Worm (Caenorhabditis elegans) whole organism, young adult: ENCODE measurements around the gene Y73C8C.10.
A peak's percentile ranks its signal among the peaks of the same experiment; 100 is the strongest.
"Not testable (repeated sequence)": the region's sequence is repeated elsewhere in the genome, so short reads cannot be mapped to it uniquely, and the experiment has no call there.

ENCODE experiments used
- B0019.2 ChIP-seq: fragments of 200-800 bp; sonication (Bioruptor generic); conservative IDR thresholded peaks from 2 replicates; pipeline ENCODE4 v1.3.6; 2022; ENCODE audit warnings: missing genetic modification reagents, missing genetic modification characterization, missing compliant biosample characterization
- K11D2.4 ChIP-seq: fragments of 200-800 bp; sonication (Bioruptor generic); IDR thresholded peaks from 2 replicates; pipeline ENCODE4 v1.3.6; 2022; ENCODE audit warnings: missing genetic modification reagents, missing genetic modification characterization, missing compliant biosample characterization
- T07F8.4 ChIP-seq: sonication (generic microtip); optimal IDR thresholded peaks from 2 replicates; lab custom pipeline; 2016; ENCODE audit warnings: mild to moderate bottlenecking, missing genetic modification characterization, moderate library complexity, missing compliant biosample characterization
- Y53F4B.3 ChIP-seq: fragments of 200-800 bp; sonication (Bioruptor generic); IDR thresholded peaks from 2 replicates; pipeline ENCODE4 v1.3.6; 2022; ENCODE audit warnings: missing genetic modification reagents, missing genetic modification characterization, missing compliant biosample characterization
- Y53G8AR.9 ChIP-seq: fragments of 200-800 bp; sonication (Bioruptor generic); conservative IDR thresholded peaks from 2 replicates; pipeline ENCODE4 v1.3.6; 2022; ENCODE audit warnings: missing genetic modification reagents, missing genetic modification characterization, missing compliant biosample characterization
- Y56A3A.18 ChIP-seq: fragments of 200-800 bp; sonication (Bioruptor generic); IDR thresholded peaks from 2 replicates; pipeline ENCODE4 v1.3.6; 2022; ENCODE audit warnings: missing genetic modification reagents, missing genetic modification characterization, missing compliant biosample characterization
- akir-1 ChIP-seq: fragments of 200-800 bp; sonication (Bioruptor generic); optimal IDR thresholded peaks from 2 replicates; lab custom pipeline; 2018; ENCODE audit warnings: mild to moderate bottlenecking, missing genetic modification characterization, moderate library complexity, missing compliant biosample characterization
- aptf-2 ChIP-seq: fragments of 200-800 bp; sonication (Bioruptor generic); conservative IDR thresholded peaks from 2 replicates; pipeline ENCODE4 v1.3.6; 2022; ENCODE audit warnings: missing genetic modification reagents, missing genetic modification characterization, missing compliant biosample characterization
- bed-2 ChIP-seq: fragments of 200-800 bp; sonication (Bioruptor generic); IDR thresholded peaks from 2 replicates; pipeline ENCODE4 v1.3.6; 2022; ENCODE audit warnings: missing genetic modification reagents, missing genetic modification characterization, missing compliant biosample characterization
- ceh-100 ChIP-seq: fragments of 200-800 bp; sonication (Bioruptor generic); IDR thresholded peaks from 2 replicates; pipeline ENCODE4 v1.3.6; 2022; ENCODE audit warnings: missing genetic modification reagents, missing genetic modification characterization, missing compliant biosample characterization
- ceh-58 ChIP-seq: fragments of 200-800 bp; sonication (Bioruptor generic); IDR thresholded peaks from 2 replicates; pipeline ENCODE4 v1.3.6; 2022; ENCODE audit warnings: missing genetic modification characterization, missing compliant biosample characterization
- ceh-79 ChIP-seq: sonication (generic microtip); optimal IDR thresholded peaks from 2 replicates; lab custom pipeline; 2017; ENCODE audit warnings: mild to moderate bottlenecking, missing genetic modification characterization, missing compliant biosample characterization
- dpl-1 ChIP-seq: fragments of 150-350 bp; optimal IDR thresholded peaks from 2 replicates; lab custom pipeline; 2014; ENCODE audit warnings: missing biosample characterization, missing genetic modification reagents, missing genetic modification characterization
- egl-18 ChIP-seq: fragments of 200-800 bp; sonication (Bioruptor generic); IDR thresholded peaks from 2 replicates; pipeline ENCODE4 v1.3.6; 2022; ENCODE audit warnings: missing genetic modification reagents, missing genetic modification characterization, missing compliant biosample characterization
- egl-44 ChIP-seq: fragments of 200-800 bp; sonication (Bioruptor generic); IDR thresholded peaks from 2 replicates; pipeline ENCODE4 v1.3.6; 2022; ENCODE audit warnings: missing genetic modification reagents, missing genetic modification characterization, missing compliant biosample characterization
- fkh-3 ChIP-seq: sonication (generic microtip); optimal IDR thresholded peaks from 2 replicates; lab custom pipeline; 2016; ENCODE audit warnings: mild to moderate bottlenecking, missing genetic modification characterization, missing compliant biosample characterization
- hlh-12 ChIP-seq: sonication (generic microtip); optimal IDR thresholded peaks from 2 replicates; lab custom pipeline; 2016; ENCODE audit warnings: missing genetic modification characterization, missing compliant biosample characterization
- hlh-26 ChIP-seq: fragments of 200-800 bp; sonication (Bioruptor generic); conservative IDR thresholded peaks from 2 replicates; pipeline ENCODE4 v1.3.6; 2022; ENCODE audit warnings: missing genetic modification reagents, missing genetic modification characterization, missing compliant biosample characterization
- hmg-1.2 ChIP-seq: fragments of 200-800 bp; sonication (Bioruptor generic); IDR thresholded peaks from 2 replicates; pipeline ENCODE4 v1.3.6; 2022; ENCODE audit warnings: missing genetic modification reagents, missing genetic modification characterization, missing compliant biosample characterization
- hsf-1 ChIP-seq: fragments of 200-800 bp; sonication (Bioruptor generic); IDR thresholded peaks from 2 replicates; pipeline ENCODE4 v1.3.6; 2022; ENCODE audit warnings: missing genetic modification reagents, missing genetic modification characterization, missing compliant biosample characterization
- lag-1 ChIP-seq: fragments of 200-800 bp; sonication (Bioruptor generic); IDR thresholded peaks from 2 replicates; pipeline ENCODE4 v1.3.6; 2022; ENCODE audit warnings: missing genetic modification reagents, missing genetic modification characterization, missing compliant biosample characterization
- let-526 ChIP-seq: fragments of 200-800 bp; sonication (Bioruptor generic); IDR thresholded peaks from 2 replicates; pipeline ENCODE4 v1.3.6; 2022; ENCODE audit warnings: missing genetic modification reagents, missing genetic modification characterization, missing compliant biosample characterization
- let-607 ChIP-seq, 2 experiments: fragments of 200-800 bp in 1 of 2; sonication (Bioruptor generic) in 1 of 2; sonication (generic microtip) in 1 of 2; optimal IDR thresholded peaks; 2 replicates each; lab custom pipeline; 2016 to 2018; ENCODE audit warnings: mild to moderate bottlenecking in 2 of 2, missing compliant biosample characterization in 2 of 2, missing genetic modification characterization in 2 of 2, moderate library complexity in 2 of 2, missing genotype in 1 of 2
- lsy-27 ChIP-seq: sonication (generic microtip); optimal IDR thresholded peaks from 2 replicates; lab custom pipeline; 2017; ENCODE audit warnings: missing genetic modification characterization, mild to moderate bottlenecking, missing compliant biosample characterization, antibody characterized with exemption, missing genotype, borderline replicate concordance; ENCODE audit not compliant: insufficient read depth
- mcd-1 ChIP-seq: fragments of 200-800 bp; sonication (Bioruptor generic); IDR thresholded peaks from 2 replicates; pipeline ENCODE4 v1.3.6; 2022; ENCODE audit warnings: missing genetic modification reagents, missing genetic modification characterization, missing compliant biosample characterization
- nhr-80 ChIP-seq: sonication (generic microtip); optimal IDR thresholded peaks from 2 replicates; lab custom pipeline; 2016; ENCODE audit warnings: missing genetic modification characterization, missing compliant biosample characterization
- nhr-90 ChIP-seq: sonication (generic microtip); optimal IDR thresholded peaks from 2 replicates; lab custom pipeline; 2016; ENCODE audit warnings: missing genotype, mild to moderate bottlenecking, missing genetic modification characterization, missing compliant biosample characterization
- rpc-1 ChIP-seq, 2 experiments: fragments of 150-350 bp in 1 of 2; sonication (generic microtip) in 1 of 2; optimal IDR thresholded peaks; 2 replicates each; lab custom pipeline; 2014 to 2018; ENCODE audit warnings: missing biosample characterization in 1 of 2, missing genetic modification characterization in 1 of 2, missing genetic modification reagents in 1 of 2, missing genotype in 1 of 2
- sea-2 ChIP-seq: fragments of 200-800 bp; sonication (Bioruptor generic); IDR thresholded peaks from 2 replicates; pipeline ENCODE4 v1.3.6; 2022; ENCODE audit warnings: missing genetic modification characterization, missing compliant biosample characterization
- snpc-1.1 ChIP-seq: sonication (generic microtip); optimal IDR thresholded peaks from 2 replicates; lab custom pipeline; 2017; ENCODE audit warnings: missing genetic modification characterization, mild to moderate bottlenecking, missing compliant biosample characterization, antibody characterized with exemption, moderate library complexity, missing genotype, missing genetic modification reagents; ENCODE audit not compliant: insufficient read depth
- snpc-4 ChIP-seq, 5 experiments: fragments of 150-350 bp in 1 of 5; sonication (generic microtip) in 4 of 5; optimal IDR thresholded peaks; 2 replicates each; lab custom pipeline; 2014 to 2018; ENCODE audit warnings: missing genetic modification characterization in 5 of 5, missing biosample characterization in 3 of 5, antibody characterized with exemption in 2 of 5, mild to moderate bottlenecking in 2 of 5, missing compliant biosample characterization in 2 of 5, missing genotype in 2 of 5, moderate library complexity in 2 of 5, missing genetic modification reagents in 1 of 5
- somi-1 ChIP-seq: fragments of 200-800 bp; sonication (Bioruptor generic); optimal IDR thresholded peaks from 2 replicates; lab custom pipeline; 2018; ENCODE audit warnings: mild to moderate bottlenecking, missing genetic modification characterization, missing compliant biosample characterization
- tbp1 ChIP-seq: fragments of 200-800 bp; sonication (Bioruptor generic); optimal IDR thresholded peaks from 2 replicates; lab custom pipeline; 2018; ENCODE audit warnings: mild to moderate bottlenecking, missing genetic modification characterization, missing compliant biosample characterization
- ztf-22 ChIP-seq: fragments of 200-800 bp; sonication (Bioruptor generic); optimal IDR thresholded peaks from 2 replicates; lab custom pipeline; 2018; ENCODE audit warnings: mild to moderate bottlenecking, missing genetic modification characterization, moderate library complexity, missing compliant biosample characterization
- ztf-28 ChIP-seq: fragments of 200-800 bp; sonication (Bioruptor generic); IDR thresholded peaks from 2 replicates; pipeline ENCODE4 v1.3.6; 2022; ENCODE audit warnings: missing genetic modification reagents, missing genetic modification characterization, missing compliant biosample characterization

Gene Y73C8C.10

DNA sequence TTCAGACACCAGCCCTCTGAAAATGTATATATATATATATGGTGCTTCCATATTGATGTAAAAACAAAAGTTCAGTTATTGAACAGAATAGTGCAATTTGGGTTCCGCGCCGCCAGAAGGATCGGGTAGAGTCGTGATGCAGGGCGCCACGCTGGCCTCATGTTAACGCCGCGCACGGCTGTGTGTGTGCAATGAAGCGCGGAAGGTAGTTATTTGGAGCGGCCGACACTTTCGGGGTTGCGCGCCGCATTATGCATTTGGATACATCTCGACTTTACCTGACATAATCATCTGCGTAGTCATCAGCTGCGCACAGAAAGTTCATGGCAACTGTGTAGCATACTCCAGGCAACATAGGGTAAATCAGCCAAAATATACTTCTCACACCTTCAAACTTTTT, 20.8 kb downstream of the Y73C8C.10 start:
- TF ChIP-seq snpc-1.1 (tag; lab: Kevin White, UChicago) (peak; percentile 63), mcd-1 (GFP tag; lab: Robert Waterston, UW) (no peak), snpc-4 (GFP tag; optimal IDR thresholded peaks at IDR 0.05; lab: Kevin White, UChicago) (peak; percentile 21), snpc-4 (tag; optimal IDR thresholded peaks at IDR 0.05; lab: Kevin White, UChicago) (peak in 1 of 4 experiments; percentile 91), egl-18 (GFP tag; lab: Robert Waterston, UW) (0 out of 2 replicates have a peak, but pooled peaks have one; percentile 14)

DNA sequence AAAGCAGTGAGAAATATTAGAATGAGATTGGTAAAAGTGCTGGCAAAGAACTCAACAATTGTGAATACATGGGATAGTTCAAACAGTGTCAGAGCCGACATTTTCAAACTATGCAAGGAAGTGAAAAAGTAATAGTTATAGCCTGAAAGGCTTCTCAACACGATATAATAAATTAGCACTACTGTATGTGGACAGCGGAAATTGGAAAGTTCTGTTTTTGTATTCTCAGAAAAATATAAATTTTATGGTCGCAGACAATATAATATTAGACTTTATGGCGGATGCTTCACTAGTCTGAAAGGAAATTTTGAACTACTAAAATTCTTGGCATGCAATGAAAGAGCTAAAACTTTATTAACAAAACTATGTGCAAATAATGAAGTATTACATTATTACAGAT, 21.8 kb downstream of the Y73C8C.10 start, which contains the start of gene str-69:
str-69 (minus strand) TSS at position 101 of the 400 bp plus-strand sequence.
- TF ChIP-seq somi-1 (GFP tag; lab: Kevin White, UChicago): no peak

DNA sequence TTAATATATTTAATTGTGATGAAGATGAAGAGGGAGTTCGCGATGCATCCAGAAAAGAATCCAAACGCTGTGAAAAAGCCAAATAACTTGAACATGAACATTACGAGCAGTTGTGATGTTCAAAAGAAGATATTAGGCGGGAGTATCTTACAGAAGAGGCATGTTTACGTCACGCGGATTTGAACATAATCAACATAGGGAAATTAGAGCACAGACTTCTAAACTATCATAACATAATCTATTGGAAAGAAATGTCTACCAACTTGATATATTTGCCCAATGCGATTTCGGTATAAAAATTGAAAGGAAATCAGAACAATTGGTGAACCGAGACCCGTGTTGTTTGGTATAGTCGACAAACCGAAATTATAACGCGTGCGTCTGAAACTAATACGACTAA, 23.4 kb downstream of the Y73C8C.10 start, which contains the start of gene str-66:
str-66 (minus strand) TSS at position 101 of the 400 bp plus-strand sequence.
- TF ChIP-seq rpc-1 (optimal IDR thresholded peaks at IDR 0.05; lab: Kevin White, UChicago): no peak
- no peak for TF ChIP-seq rpc-1 (tag; optimal IDR thresholded peaks at IDR 0.05; lab: Kevin White, UChicago)
- TF ChIP-seq K11D2.4: no peak
- TF ChIP-seq aptf-2: no peak
- TF ChIP-seq ztf-28 (GFP tag; lab: Robert Waterston, UW): no peak

DNA sequence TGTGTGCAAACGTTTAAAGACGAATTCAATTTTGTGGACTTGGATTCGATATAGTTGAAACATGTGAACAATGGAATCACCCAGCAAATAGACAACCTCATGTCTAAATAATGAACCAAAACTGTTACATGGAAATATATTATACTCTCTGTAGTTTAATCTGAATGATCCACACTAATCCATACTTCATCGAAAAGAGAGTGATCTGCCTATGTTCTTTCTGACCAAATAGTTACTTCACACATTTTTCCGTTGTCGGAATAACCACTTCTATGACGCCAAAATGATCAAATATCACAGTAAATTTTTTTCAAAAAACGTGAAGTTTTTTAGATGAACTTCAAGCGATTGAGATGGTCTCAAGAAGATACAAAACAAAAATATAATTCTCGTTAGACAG, 25.5 kb downstream of the Y73C8C.10 start, which contains the start of gene Y73C8C.4:
Y73C8C.4 (minus strand) TSS at position 101 of the 400 bp plus-strand sequence.
- not testable (repeated sequence) for TF ChIP-seq ceh-79 (tag; lab: Kevin White, UChicago); Y56A3A.18 (GFP tag; lab: Robert Waterston, UW); Y53G8AR.9 (GFP tag; lab: Robert Waterston, UW)

- no peak for TF ChIP-seq snpc-1.1 (tag; lab: Kevin White, UChicago)
- no peak for TF ChIP-seq snpc-4 (GFP tag; optimal IDR thresholded peaks at IDR 0.05; lab: Kevin White, UChicago)
- peak in 1 of 4 experiments; percentile 53 for TF ChIP-seq snpc-4 (tag; optimal IDR thresholded peaks at IDR 0.05; lab: Kevin White, UChicago)
Observed at ce11 chrV:3100527-3100926, 27.0 kb downstream of the Y73C8C.10 start.

DNA sequence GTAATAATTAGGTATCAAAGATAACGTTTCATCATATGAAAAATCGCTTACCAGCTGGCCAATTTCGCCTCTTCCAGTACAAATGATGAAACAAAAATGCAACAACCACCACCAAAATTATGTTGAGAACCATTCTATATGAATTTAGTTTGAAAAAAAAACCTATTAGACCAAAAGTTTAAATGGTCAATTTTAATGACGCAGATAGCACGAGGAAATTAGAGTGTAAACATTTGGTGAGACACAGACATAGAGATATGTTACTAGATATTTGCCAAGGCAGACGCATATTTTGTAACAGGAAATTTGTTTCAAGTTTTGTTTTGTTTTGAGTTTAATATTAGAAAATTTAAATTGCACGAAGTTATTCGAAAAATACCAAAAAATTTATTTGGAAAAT, 33.2 kb downstream of the Y73C8C.10 start, which contains the start of gene cyp-33C9:
cyp-33C9 (minus strand) TSS at position 211 of the 400 bp plus-strand sequence.
- TF ChIP-seq lsy-27 (tag; lab: Kevin White, UChicago) (no peak), nhr-80 (tag; lab: Kevin White, UChicago) (peak; percentile 8), B0019.2 (no peak), hlh-12 (tag; lab: Kevin White, UChicago) (no peak), hmg-1.2 (GFP tag; lab: Robert Waterston, UW) (peak; percentile 34; the same call in 1 of the 2 replicates), ceh-58 (no peak), nhr-90 (tag; lab: Kevin White, UChicago) (no peak)

DNA sequence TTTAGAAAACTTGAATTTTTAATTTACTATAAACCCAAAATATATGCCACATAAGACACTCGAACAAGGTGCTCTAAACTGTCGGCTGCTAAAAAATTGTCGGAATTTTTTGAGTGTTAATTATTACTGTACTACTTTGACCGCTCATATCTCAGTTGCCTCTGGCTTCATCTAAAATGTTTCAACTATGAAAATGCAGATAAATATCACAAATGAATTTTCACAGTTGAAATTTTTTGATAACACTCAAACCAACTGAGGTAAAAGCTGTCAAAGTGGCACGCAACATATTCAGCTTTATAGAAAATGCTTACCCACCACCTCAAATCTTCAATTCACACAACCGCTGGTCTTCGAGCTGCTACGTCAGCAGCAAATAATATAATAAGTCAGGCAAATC, 38.8 kb downstream of the Y73C8C.10 start, which contains the start of gene acs-21:
acs-21 (plus strand) TSS at position 301 of the 400 bp plus-strand sequence.
- TF ChIP-seq ztf-22 (GFP tag; lab: Kevin White, UChicago): no peak
- no peak for TF ChIP-seq nhr-90 (tag; lab: Kevin White, UChicago)
- no peak for TF ChIP-seq T07F8.4
- no peak for TF ChIP-seq fkh-3 (tag; lab: Kevin White, UChicago)
- no peak for TF ChIP-seq lag-1 (GFP tag; lab: Robert Waterston, UW)
- TF ChIP-seq bed-2 (GFP tag; lab: Robert Waterston, UW): no peak
- TF ChIP-seq let-526 (GFP tag; lab: Robert Waterston, UW): no peak
- no peak for TF ChIP-seq ceh-100 (GFP tag; lab: Robert Waterston, UW)
- TF ChIP-seq sea-2 (GFP tag; lab: Robert Waterston, UW): no peak
- TF ChIP-seq tbp1 (GFP tag; lab: Kevin White, UChicago): no peak
- no peak for TF ChIP-seq hlh-12 (tag; lab: Kevin White, UChicago)
- no peak for TF ChIP-seq hlh-26 (GFP tag; lab: Robert Waterston, UW)
- TF ChIP-seq Y53F4B.3 (GFP tag; lab: Robert Waterston, UW): no peak
- no peak for TF ChIP-seq dpl-1 (GFP tag; lab: Kevin White, UChicago)
- TF ChIP-seq hsf-1: no peak
- no peak for TF ChIP-seq let-607 (tag; optimal IDR thresholded peaks at IDR 0.05; lab: Kevin White, UChicago)
- TF ChIP-seq akir-1 (GFP tag; lab: Kevin White, UChicago): no peak
- TF ChIP-seq snpc-4 (GFP tag; optimal IDR thresholded peaks at IDR 0.05; lab: Kevin White, UChicago): no peak
- no peak for TF ChIP-seq snpc-4 (tag; optimal IDR thresholded peaks at IDR 0.05; lab: Kevin White, UChicago)
- no peak for TF ChIP-seq egl-44 (GFP tag; lab: Robert Waterston, UW)
